Worm (Caenorhabditis elegans) whole organism, late embryonic: ENCODE data around the gene C50F4.12.

Experiments used
- ama-1 ChIP-seq: fragments of 150-350 bp; optimal IDR thresholded peaks from 2 replicates; lab custom pipeline; 2014
- ceh-9 ChIP-seq: sonication (generic microtip); optimal IDR thresholded peaks from 2 replicates; lab custom pipeline; 2016; ENCODE audit warnings: mild to moderate bottlenecking, missing genetic modification characterization, inconsistent platforms, missing compliant biosample characterization
- hlh-30 ChIP-seq: sonication (generic microtip); optimal IDR thresholded peaks from 2 replicates; lab custom pipeline; 2017; ENCODE audit warnings: antibody characterized with exemption, missing genetic modification characterization, missing compliant biosample characterization; ENCODE audit not compliant: insufficient read depth
- hlh-8 ChIP-seq: sonication (generic microtip); optimal IDR thresholded peaks from 2 replicates; lab custom pipeline; 2016; ENCODE audit warnings: missing genotype, missing genetic modification characterization, missing compliant biosample characterization
- pat-9 ChIP-seq: fragments of 200-800 bp; sonication (Bioruptor generic); optimal IDR thresholded peaks from 2 replicates; lab custom pipeline; 2018; ENCODE audit warnings: mild to moderate bottlenecking, missing genetic modification characterization, moderate library complexity, missing compliant biosample characterization
- pha-4 ChIP-seq: fragments of 150-350 bp; optimal IDR thresholded peaks from 2 replicates; lab custom pipeline; 2018; ENCODE audit warnings: missing biosample characterization, missing genetic modification reagents, missing genetic modification characterization
- pros-1 ChIP-seq: fragments of 150-350 bp; optimal IDR thresholded peaks from 2 replicates; lab custom pipeline; 2014; ENCODE audit warnings: missing biosample characterization, missing genetic modification reagents, missing genetic modification characterization

DNA sequence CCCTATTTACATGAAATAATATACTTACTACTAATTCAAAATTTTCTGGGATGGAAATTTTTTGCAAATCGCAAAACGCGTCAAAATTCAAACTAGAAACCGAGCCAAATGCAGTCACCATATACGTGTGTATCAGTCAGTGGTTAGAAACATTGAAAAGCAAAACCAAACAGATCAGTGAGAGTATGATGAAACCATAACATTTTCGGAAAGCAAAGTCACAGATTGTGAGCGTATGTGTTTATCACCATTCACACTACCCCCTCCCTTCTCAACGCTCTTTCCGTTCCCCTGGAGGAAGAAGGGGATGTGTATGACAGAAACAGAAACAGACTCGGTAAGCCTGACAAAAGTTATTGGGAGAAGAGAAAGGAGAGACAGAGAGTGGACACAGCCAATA, 32.1 kb upstream of the C50F4.12 start:
- no peak for TF ChIP-seq ama-1 (lab: Kevin White, UChicago)
- TF ChIP-seq pros-1 (tag; lab: Kevin White, UChicago): no peak
- no peak for TF ChIP-seq hlh-8 (tag; lab: Kevin White, UChicago)
- TF ChIP-seq pha-4 (tag; lab: Kevin White, UChicago): no peak
- TF ChIP-seq hlh-30 (tag; lab: Kevin White, UChicago): no peak
- TF ChIP-seq ceh-9: no peak
- no peak for TF ChIP-seq pat-9
